Worm (Caenorhabditis elegans) whole organism, young adult: ENCODE data around the gene F52E1.9.

ENCODE experiments used
- B0336.3 ChIP-seq: fragments of 200-800 bp; sonication (Bioruptor generic); IDR thresholded peaks from 2 replicates; pipeline ENCODE4 v1.3.6; 2022; ENCODE audit warnings: missing genetic modification characterization, missing compliant biosample characterization
- F10E7.11 ChIP-seq: sonication (generic microtip); optimal IDR thresholded peaks from 2 replicates; lab custom pipeline; 2017; ENCODE audit warnings: mild to moderate bottlenecking, missing genetic modification characterization, moderate library complexity, missing compliant biosample characterization
- F37B4.10 ChIP-seq: fragments of 200-800 bp; sonication (Bioruptor generic); IDR thresholded peaks from 2 replicates; pipeline ENCODE4 v1.3.6; 2022; ENCODE audit warnings: missing genetic modification characterization, missing compliant biosample characterization
- F39B2.1 ChIP-seq: fragments of 200-800 bp; sonication (Bioruptor generic); IDR thresholded peaks from 2 replicates; pipeline ENCODE4 v1.3.6; 2022; ENCODE audit warnings: missing genetic modification reagents, missing genetic modification characterization, missing compliant biosample characterization
- T26A5.8 ChIP-seq: sonication (generic microtip); optimal IDR thresholded peaks from 2 replicates; lab custom pipeline; 2016; ENCODE audit warnings: missing genetic modification characterization, missing compliant biosample characterization
- Y53F4B.3 ChIP-seq: fragments of 200-800 bp; sonication (Bioruptor generic); IDR thresholded peaks from 2 replicates; pipeline ENCODE4 v1.3.6; 2022; ENCODE audit warnings: missing genetic modification reagents, missing genetic modification characterization, missing compliant biosample characterization
- Y79H2A.3 ChIP-seq: fragments of 200-800 bp; sonication (Bioruptor generic); conservative IDR thresholded peaks from 2 replicates; pipeline ENCODE4 v1.3.6; 2022; ENCODE audit warnings: missing genetic modification reagents, missing genetic modification characterization, missing compliant biosample characterization
- aptf-3 ChIP-seq: fragments of 200-800 bp; sonication (Bioruptor generic); IDR thresholded peaks from 2 replicates; pipeline ENCODE4 v1.3.6; 2022; ENCODE audit warnings: missing genetic modification characterization, missing compliant biosample characterization
- atf-7 ChIP-seq: sonication (generic microtip); optimal IDR thresholded peaks from 2 replicates; lab custom pipeline; 2017; ENCODE audit warnings: mild to moderate bottlenecking, missing genetic modification characterization, missing compliant biosample characterization
- attf-3 ChIP-seq: fragments of 200-800 bp; sonication (Bioruptor generic); conservative IDR thresholded peaks from 2 replicates; pipeline ENCODE4 v1.3.6; 2022; ENCODE audit warnings: missing genetic modification reagents, missing genetic modification characterization, missing compliant biosample characterization
- bed-1 ChIP-seq: fragments of 200-800 bp; sonication (Bioruptor generic); IDR thresholded peaks from 2 replicates; pipeline ENCODE4 v1.3.6; 2022; ENCODE audit warnings: missing genetic modification reagents, missing genetic modification characterization, missing compliant biosample characterization
- bed-2 ChIP-seq: fragments of 200-800 bp; sonication (Bioruptor generic); IDR thresholded peaks from 2 replicates; pipeline ENCODE4 v1.3.6; 2022; ENCODE audit warnings: missing genetic modification reagents, missing genetic modification characterization, missing compliant biosample characterization
- cebp-1 ChIP-seq, 2 experiments: fragments of 200-800 bp in 1 of 2; sonication (Bioruptor generic) in 1 of 2; sonication (generic microtip) in 1 of 2; IDR thresholded peaks in 1 of 2; optimal IDR thresholded peaks in 1 of 2; 2 replicates each; pipeline versions ENCODE4 v1.3.6 to Lab custom; 2017 to 2022; ENCODE audit warnings: missing compliant biosample characterization in 2 of 2, missing genetic modification characterization in 2 of 2, mild to moderate bottlenecking in 1 of 2, missing genetic modification reagents in 1 of 2, moderate library complexity in 1 of 2
- cebp-2 ChIP-seq: fragments of 200-800 bp; sonication (Bioruptor generic); IDR thresholded peaks from 2 replicates; pipeline ENCODE4 v1.3.6; 2022; ENCODE audit warnings: missing genetic modification characterization, missing compliant biosample characterization
- ceh-27 ChIP-seq: fragments of 200-800 bp; sonication (Bioruptor generic); optimal IDR thresholded peaks from 2 replicates; lab custom pipeline; 2018; ENCODE audit warnings: mild to moderate bottlenecking, missing genetic modification characterization, moderate library complexity, missing compliant biosample characterization
- chd-7 ChIP-seq: sonication (generic microtip); optimal IDR thresholded peaks from 2 replicates; lab custom pipeline; 2016; ENCODE audit warnings: mild to moderate bottlenecking, missing genetic modification characterization, moderate library complexity, missing compliant biosample characterization
- die-1 ChIP-seq: sonication (generic microtip); optimal IDR thresholded peaks from 2 replicates; lab custom pipeline; 2016; ENCODE audit warnings: missing genotype, mild to moderate bottlenecking, missing genetic modification characterization, missing compliant biosample characterization
- dox-1 ChIP-seq: fragments of 200-800 bp; sonication (Bioruptor generic); IDR thresholded peaks from 2 replicates; pipeline ENCODE4 v1.3.6; 2022; ENCODE audit warnings: missing genetic modification reagents, missing genetic modification characterization, missing compliant biosample characterization
- egl-44 ChIP-seq: fragments of 200-800 bp; sonication (Bioruptor generic); IDR thresholded peaks from 2 replicates; pipeline ENCODE4 v1.3.6; 2022; ENCODE audit warnings: missing genetic modification reagents, missing genetic modification characterization, missing compliant biosample characterization
- egrh-3 ChIP-seq: fragments of 200-800 bp; sonication (Bioruptor generic); IDR thresholded peaks from 2 replicates; pipeline ENCODE4 v1.3.6; 2022; ENCODE audit warnings: missing genetic modification reagents, missing genetic modification characterization, missing compliant biosample characterization
- fkh-3 ChIP-seq: sonication (generic microtip); optimal IDR thresholded peaks from 2 replicates; lab custom pipeline; 2016; ENCODE audit warnings: mild to moderate bottlenecking, missing genetic modification characterization, missing compliant biosample characterization
- hmg-20 ChIP-seq: fragments of 200-800 bp; sonication (Bioruptor generic); IDR thresholded peaks from 2 replicates; pipeline ENCODE4 v1.3.6; 2022; ENCODE audit warnings: missing genetic modification reagents, missing genetic modification characterization, missing compliant biosample characterization
- hsf-1 ChIP-seq: fragments of 200-800 bp; sonication (Bioruptor generic); IDR thresholded peaks from 2 replicates; pipeline ENCODE4 v1.3.6; 2022; ENCODE audit warnings: missing genetic modification reagents, missing genetic modification characterization, missing compliant biosample characterization
- lin-26 ChIP-seq: fragments of 200-800 bp; sonication (Bioruptor generic); IDR thresholded peaks from 2 replicates; pipeline ENCODE4 v1.3.6; 2022; ENCODE audit warnings: missing genetic modification reagents, missing genetic modification characterization, missing compliant biosample characterization
- lin-40 ChIP-seq: sonication (generic microtip); optimal IDR thresholded peaks from 2 replicates; lab custom pipeline; 2016; ENCODE audit warnings: missing genetic modification characterization, mild to moderate bottlenecking, missing compliant biosample characterization, missing genotype, missing genetic modification reagents
- lin-54 ChIP-seq: fragments of 200-800 bp; sonication (Bioruptor generic); optimal IDR thresholded peaks from 2 replicates; lab custom pipeline; 2018; ENCODE audit warnings: mild to moderate bottlenecking, missing genetic modification characterization, missing compliant biosample characterization
- lsy-27 ChIP-seq: sonication (generic microtip); optimal IDR thresholded peaks from 2 replicates; lab custom pipeline; 2017; ENCODE audit warnings: missing genetic modification characterization, mild to moderate bottlenecking, missing compliant biosample characterization, antibody characterized with exemption, missing genotype, borderline replicate concordance; ENCODE audit not compliant: insufficient read depth
- madf-10 ChIP-seq: sonication (generic microtip); optimal IDR thresholded peaks from 2 replicates; lab custom pipeline; 2016; ENCODE audit warnings: mild to moderate bottlenecking, missing genetic modification characterization, missing compliant biosample characterization
- nfya-1 ChIP-seq: sonication (generic microtip); optimal IDR thresholded peaks from 2 replicates; lab custom pipeline; 2017; ENCODE audit warnings: antibody characterized with exemption, missing compliant biosample characterization, missing genetic modification characterization, borderline replicate concordance; ENCODE audit not compliant: insufficient read depth
- nhr-120 ChIP-seq: fragments of 200-800 bp; sonication (Bioruptor generic); IDR thresholded peaks from 2 replicates; pipeline ENCODE4 v1.3.6; 2022; ENCODE audit warnings: missing genetic modification characterization, missing compliant biosample characterization
- nhr-27 ChIP-seq: fragments of 200-800 bp; sonication (Bioruptor generic); optimal IDR thresholded peaks from 2 replicates; lab custom pipeline; 2018; ENCODE audit warnings: mild to moderate bottlenecking, missing genetic modification characterization, moderate library complexity, missing compliant biosample characterization
- nhr-80 ChIP-seq: sonication (generic microtip); optimal IDR thresholded peaks from 2 replicates; lab custom pipeline; 2016; ENCODE audit warnings: missing genetic modification characterization, missing compliant biosample characterization
- pha-4 ChIP-seq: fragments of 150-350 bp; sonication (generic microtip); optimal IDR thresholded peaks from 2 replicates; lab custom pipeline; 2014; ENCODE audit warnings: missing biosample characterization, missing genetic modification reagents, missing genetic modification characterization
- rcor-1 ChIP-seq: fragments of 200-800 bp; sonication (Bioruptor generic); IDR thresholded peaks from 2 replicates; pipeline ENCODE4 v1.3.6; 2022; ENCODE audit warnings: missing genetic modification reagents, missing genetic modification characterization, missing compliant biosample characterization
- sdz-38 ChIP-seq: sonication (generic microtip); optimal IDR thresholded peaks from 2 replicates; lab custom pipeline; 2016; ENCODE audit warnings: missing genotype, missing genetic modification characterization, missing compliant biosample characterization
- sea-2 ChIP-seq: fragments of 200-800 bp; sonication (Bioruptor generic); IDR thresholded peaks from 2 replicates; pipeline ENCODE4 v1.3.6; 2022; ENCODE audit warnings: missing genetic modification characterization, missing compliant biosample characterization
- snpc-3.4 ChIP-seq: sonication (generic microtip); optimal IDR thresholded peaks from 2 replicates; lab custom pipeline; 2017; ENCODE audit warnings: missing genetic modification characterization, mild to moderate bottlenecking, missing compliant biosample characterization, antibody characterized with exemption, moderate library complexity, missing genotype, missing genetic modification reagents
- somi-1 ChIP-seq: fragments of 200-800 bp; sonication (Bioruptor generic); optimal IDR thresholded peaks from 2 replicates; lab custom pipeline; 2018; ENCODE audit warnings: mild to moderate bottlenecking, missing genetic modification characterization, missing compliant biosample characterization
- tbp1 ChIP-seq: fragments of 200-800 bp; sonication (Bioruptor generic); optimal IDR thresholded peaks from 2 replicates; lab custom pipeline; 2018; ENCODE audit warnings: mild to moderate bottlenecking, missing genetic modification characterization, missing compliant biosample characterization
- tbx-9 ChIP-seq: sonication (generic microtip); optimal IDR thresholded peaks from 2 replicates; lab custom pipeline; 2016; ENCODE audit warnings: borderline replicate concordance, missing genetic modification characterization, inconsistent platforms, missing compliant biosample characterization
- tlf-1 ChIP-seq: fragments of 200-800 bp; sonication (Bioruptor generic); optimal IDR thresholded peaks from 2 replicates; lab custom pipeline; 2018; ENCODE audit warnings: mild to moderate bottlenecking, missing genetic modification characterization, missing compliant biosample characterization
- unc-62 ChIP-seq: fragments of 150-350 bp; optimal IDR thresholded peaks from 2 replicates; lab custom pipeline; 2014; ENCODE audit warnings: missing biosample characterization, missing genetic modification reagents, missing genetic modification characterization
- zim-3 ChIP-seq: sonication (generic microtip); optimal IDR thresholded peaks from 2 replicates; lab custom pipeline; 2017; ENCODE audit warnings: mild to moderate bottlenecking, missing genetic modification characterization, moderate library complexity, missing compliant biosample characterization
- ztf-18 ChIP-seq: sonication (generic microtip); optimal IDR thresholded peaks from 2 replicates; lab custom pipeline; 2016; ENCODE audit warnings: missing genotype, mild to moderate bottlenecking, missing genetic modification characterization, missing compliant biosample characterization
- ztf-22 ChIP-seq: fragments of 200-800 bp; sonication (Bioruptor generic); optimal IDR thresholded peaks from 2 replicates; lab custom pipeline; 2018; ENCODE audit warnings: mild to moderate bottlenecking, missing genetic modification characterization, moderate library complexity, missing compliant biosample characterization
- ztf-25 ChIP-seq: fragments of 200-800 bp; sonication (Bioruptor generic); IDR thresholded peaks from 2 replicates; pipeline ENCODE4 v1.3.6; 2022; ENCODE audit warnings: missing genetic modification reagents, missing genetic modification characterization, missing compliant biosample characterization
- ztf-26 ChIP-seq: sonication (generic microtip); optimal IDR thresholded peaks from 2 replicates; lab custom pipeline; 2017; ENCODE audit warnings: missing genetic modification characterization, missing compliant biosample characterization
- ztf-28 ChIP-seq: fragments of 200-800 bp; sonication (Bioruptor generic); IDR thresholded peaks from 2 replicates; pipeline ENCODE4 v1.3.6; 2022; ENCODE audit warnings: missing genetic modification reagents, missing genetic modification characterization, missing compliant biosample characterization

Gene F52E1.9

ce11 chrV:8348959-8349389, 53.5 kb downstream of the F52E1.9 start (continued):
- peak; percentile 99 for TF ChIP-seq snpc-3.4
- TF ChIP-seq unc-62 (GFP tag; lab: Kevin White, UChicago), result no peak
- TF ChIP-seq hmg-20, result peak; percentile 82
- no peak for TF ChIP-seq nhr-120 (GFP tag; lab: Robert Waterston, UW)
- TF ChIP-seq dox-1 (GFP tag; lab: Robert Waterston, UW), result peak; percentile 96
- no peak for TF ChIP-seq lsy-27 (tag; lab: Kevin White, UChicago)
- peak; percentile 50; the same call in 1 of the 2 replicates for TF ChIP-seq egrh-3 (GFP tag; lab: Robert Waterston, UW)
- peak; percentile 86 for TF ChIP-seq egl-44 (GFP tag; lab: Robert Waterston, UW)
- TF ChIP-seq ztf-22 (GFP tag; lab: Kevin White, UChicago), result no peak
- TF ChIP-seq sdz-38 (tag; lab: Kevin White, UChicago), result peak; percentile 54
- peak; percentile 54 for TF ChIP-seq lin-26 (GFP tag; lab: Robert Waterston, UW)
- TF ChIP-seq chd-7, result peak; percentile 78
- TF ChIP-seq lin-54, result peak; percentile 84
- TF ChIP-seq cebp-2 (GFP tag; lab: Robert Waterston, UW), result 0 out of 2 replicates have a peak, but pooled peaks have one; percentile 32
- no peak for TF ChIP-seq F37B4.10 (GFP tag; lab: Robert Waterston, UW)
- TF ChIP-seq bed-1, result no peak
- TF ChIP-seq F39B2.1, result peak; percentile 72; the same call in 1 of the 2 replicates
- TF ChIP-seq fkh-3 (tag; lab: Kevin White, UChicago), result no peak
- no peak for TF ChIP-seq Y79H2A.3 (GFP tag; lab: Robert Waterston, UW)
- no peak for TF ChIP-seq nhr-27
- peak; percentile 0 for TF ChIP-seq zim-3 (tag; lab: Kevin White, UChicago)
- TF ChIP-seq ztf-28 (GFP tag; lab: Robert Waterston, UW), result 0 out of 2 replicates have a peak, but pooled peaks have one; percentile 56
- TF ChIP-seq sea-2 (GFP tag; lab: Robert Waterston, UW), result no peak
- no peak for TF ChIP-seq nfya-1 (tag; lab: Kevin White, UChicago)
- TF ChIP-seq hsf-1 (GFP tag; lab: Robert Waterston, UW), result peak; percentile 89
- TF ChIP-seq somi-1, result peak; percentile 17
- no peak for TF ChIP-seq T26A5.8 (tag; lab: Kevin White, UChicago)
- TF ChIP-seq ztf-25 (GFP tag; lab: Robert Waterston, UW), result no peak
- TF ChIP-seq tbp1 (GFP tag; lab: Kevin White, UChicago), result peak; percentile 84
- TF ChIP-seq pha-4 (tag; lab: Kevin White, UChicago), result no peak
- TF ChIP-seq bed-2 (GFP tag; lab: Robert Waterston, UW), result 0 out of 2 replicates have a peak, but pooled peaks have one; percentile 16
- peak; percentile 88 for TF ChIP-seq ztf-18 (tag; lab: Kevin White, UChicago)
- peak; percentile 81 for TF ChIP-seq lin-40
- peak; percentile 55 for TF ChIP-seq F10E7.11 (tag; lab: Kevin White, UChicago)
- TF ChIP-seq tbx-9 (tag; lab: Kevin White, UChicago), result no peak
- peak; percentile 75 for TF ChIP-seq nhr-80 (tag; lab: Kevin White, UChicago)
- peak; percentile 95 for TF ChIP-seq rcor-1 (GFP tag; lab: Robert Waterston, UW)
- TF ChIP-seq cebp-1 (GFP tag; IDR thresholded peaks at IDR 0.05; lab: Robert Waterston, UW), result no peak
- TF ChIP-seq cebp-1 (tag; optimal IDR thresholded peaks at IDR 0.05; lab: Kevin White, UChicago), result peak; percentile 76
- TF ChIP-seq aptf-3 (GFP tag; lab: Robert Waterston, UW), result peak; percentile 61; the same call in 1 of the 2 replicates
- no peak for TF ChIP-seq Y53F4B.3
- peak; percentile 67 for TF ChIP-seq ceh-27 (GFP tag; lab: Kevin White, UChicago)
- 0 out of 2 replicates have a peak, but pooled peaks have one; percentile 29 for TF ChIP-seq attf-3 (GFP tag; lab: Robert Waterston, UW)
- TF ChIP-seq madf-10 (tag; lab: Kevin White, UChicago), result peak; percentile 82
- TF ChIP-seq atf-7 (tag; lab: Kevin White, UChicago), result peak; percentile 65
- no peak for TF ChIP-seq ztf-26
- peak; percentile 67 for TF ChIP-seq tlf-1 (GFP tag; lab: Kevin White, UChicago)
- peak; percentile 55 for TF ChIP-seq die-1
- TF ChIP-seq B0336.3, result peak; percentile 96
